Fruit fly (Drosophila melanogaster): ENCODE results near the gene CG15172.
A peak's percentile ranks its signal among the peaks of the same experiment; 100 is the strongest.

Gene CG15172

DNA sequence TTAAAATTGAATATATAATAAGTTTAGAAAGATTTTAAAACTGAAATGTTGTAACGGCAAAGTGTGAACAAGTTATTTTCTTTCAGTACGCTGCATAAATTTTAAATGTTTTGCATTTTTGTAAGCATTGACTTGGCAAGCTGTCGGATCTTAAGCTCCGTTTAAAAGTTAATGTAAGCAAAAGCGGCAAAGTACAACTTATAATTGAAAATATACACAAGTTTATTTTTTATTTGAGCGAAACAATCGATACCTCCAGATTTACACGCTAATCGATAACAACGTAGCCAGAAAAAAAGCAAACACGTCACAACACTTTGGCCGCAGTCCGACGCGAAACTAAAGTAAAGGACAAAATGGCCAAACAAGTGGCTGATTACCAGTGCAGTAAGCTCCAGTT is 19.4 kb downstream of the CG15172 start, which contains the start of gene Catsup:
TSS of gene Catsup (plus strand) at position 273 of the 400 bp plus-strand sequence.
- TF ChIP-seq noc (tag; optimal IDR thresholded peaks at IDR 0.05): no peak

DNA sequence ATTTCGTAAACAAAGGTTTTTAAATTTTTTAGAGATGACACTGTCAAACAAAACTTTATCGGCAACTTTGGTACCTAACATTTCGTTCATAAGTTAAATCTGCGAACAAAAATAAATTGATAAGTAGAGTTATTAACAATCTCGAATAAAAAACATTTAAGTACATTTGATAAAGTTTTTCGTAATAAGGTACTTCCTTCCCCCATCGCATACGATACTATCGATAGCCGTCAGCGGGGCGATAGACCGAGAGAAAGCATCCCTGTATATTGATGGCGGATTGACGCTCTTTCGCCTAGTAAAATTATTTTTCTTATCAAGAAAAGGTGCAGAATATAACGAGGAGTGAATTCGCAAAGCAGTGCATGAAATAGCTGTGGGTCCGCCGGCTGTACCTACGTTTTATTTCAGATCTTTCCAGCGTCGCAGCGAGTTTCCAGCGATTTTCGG is 22.9 kb downstream of the CG15172 start, which contains the start of the genes Ttc19 and Acn:
TSS of gene Ttc19 (minus strand) at position 38 of the 450 bp plus-strand sequence.
TSS of gene Acn (plus strand) at position 245 of the 450 bp plus-strand sequence.
- peak; percentile 86 for TF ChIP-seq noc (tag; optimal IDR thresholded peaks at IDR 0.05)

- no peak for TF ChIP-seq noc (tag; optimal IDR thresholded peaks at IDR 0.05)
Observed at dm6 chr2L:19048912-19049311, 26.7 kb downstream of the CG15172 start, which contains the start of gene CG10470. TSS of gene CG10470 (plus strand) at chr2L:19049076.

DNA sequence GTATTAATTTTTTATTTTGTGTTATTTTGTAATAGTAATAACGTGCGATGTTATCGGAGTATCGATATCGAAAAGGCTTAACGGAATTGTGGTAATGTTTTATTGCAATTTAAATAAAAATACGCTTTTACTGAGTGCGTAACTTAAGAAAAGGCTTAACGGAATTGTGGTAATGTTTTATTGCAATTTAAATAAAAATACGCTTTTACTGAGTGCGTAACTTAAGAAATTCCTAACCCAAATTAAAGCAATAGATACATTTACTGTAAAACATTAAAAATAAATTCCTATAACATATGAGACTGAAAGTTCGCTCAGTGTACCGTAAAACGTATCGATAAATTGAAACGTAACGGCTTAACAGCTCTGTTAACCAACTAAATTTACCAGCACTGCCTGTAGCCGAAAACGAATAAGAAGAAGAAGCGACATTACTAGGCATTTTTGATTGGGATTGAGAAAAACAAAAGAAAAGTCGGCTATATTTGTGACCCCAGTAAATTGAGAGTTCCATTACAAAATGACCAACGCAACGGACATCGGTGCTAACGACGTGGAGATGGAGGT is 29.4 kb downstream of the CG15172 start, which contains the start of gene Rpn3:
TSS of gene Rpn3 (plus strand) at position 257 of the 567 bp plus-strand sequence.
- TF ChIP-seq noc (tag; optimal IDR thresholded peaks at IDR 0.05): peak; percentile 60

dm6 chr2L:19053860-19054515 is 31.8 kb downstream of the CG15172 start, which contains the start of gene CG10492:
TSS of gene CG10492 (plus strand) at chr2L:19054078.
- no peak for TF ChIP-seq noc (tag; optimal IDR thresholded peaks at IDR 0.05)

DNA sequence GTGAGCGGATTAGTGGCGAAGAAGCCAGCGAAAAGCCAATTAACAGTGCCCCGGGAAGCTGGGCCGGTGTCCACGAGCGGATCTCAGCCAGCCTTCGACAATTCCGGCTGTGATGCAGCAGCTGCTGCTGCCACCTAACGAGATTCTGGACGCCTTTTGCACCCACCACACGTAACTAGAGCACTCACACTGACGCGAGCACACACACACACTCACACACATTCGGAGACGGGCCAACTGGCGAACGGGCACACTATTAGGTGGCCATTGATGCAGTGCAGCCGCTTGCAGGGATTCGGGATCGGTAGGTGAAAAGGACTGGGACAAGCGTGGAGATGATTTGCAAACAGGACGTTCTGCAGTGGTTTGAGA is 32.3 kb downstream of the CG15172 start:
- no peak for TF ChIP-seq noc (tag; optimal IDR thresholded peaks at IDR 0.05)

- no peak for TF ChIP-seq noc (tag; optimal IDR thresholded peaks at IDR 0.05)
Observed at dm6 chr2L:19057799-19058198, 35.6 kb downstream of the CG15172 start.

- TF ChIP-seq noc (tag; optimal IDR thresholded peaks at IDR 0.05): no peak
Observed at dm6 chr2L:19058916-19059315, 36.7 kb downstream of the CG15172 start, which contains the start of gene Phlpp. TSS of gene Phlpp (plus strand) at chr2L:19059129.

- TF ChIP-seq noc (tag; optimal IDR thresholded peaks at IDR 0.05): no peak
Observed at dm6 chr2L:19063090-19063692, 41.0 kb downstream of the CG15172 start, which contains the start of gene Dus4. TSS of gene Dus4 (plus strand) at chr2L:19063295.

- TF ChIP-seq noc (tag; optimal IDR thresholded peaks at IDR 0.05): no peak
Observed at dm6 chr2L:19064706-19065105, 42.5 kb downstream of the CG15172 start, which contains the start of gene CG17343. TSS of gene CG17343 (plus strand) at chr2L:19064929.

- TF ChIP-seq noc (tag; optimal IDR thresholded peaks at IDR 0.05): no peak
Observed at dm6 chr2L:19068393-19068792, 46.2 kb downstream of the CG15172 start.

dm6 chr2L:19069548-19070145 is 47.4 kb downstream of the CG15172 start, which contains the start of gene CG10702:
TSS of gene CG10702 (minus strand) at chr2L:19069851.
- no peak for TF ChIP-seq noc (tag; optimal IDR thresholded peaks at IDR 0.05)

dm6 chr2L:19071713-19072112 is 49.5 kb downstream of the CG15172 start:
- no peak for TF ChIP-seq noc (tag; optimal IDR thresholded peaks at IDR 0.05)

All from whole organism, larva.